Worm (Caenorhabditis elegans) whole organism, early embryonic: ENCODE results near the gene srz-1.

Experiments
- B0310.2 ChIP-seq: sonication (generic microtip); optimal IDR thresholded peaks from 2 replicates; lab custom pipeline; 2016; ENCODE audit warnings: mild to moderate bottlenecking, missing genetic modification characterization, missing compliant biosample characterization
- ama-1 ChIP-seq: fragments of 150-350 bp; optimal IDR thresholded peaks from 2 replicates; lab custom pipeline; 2014
- ceh-36 ChIP-seq: sonication (generic microtip); optimal IDR thresholded peaks from 2 replicates; lab custom pipeline; 2016; ENCODE audit warnings: missing genetic modification characterization, inconsistent platforms, missing compliant biosample characterization
- ets-7 ChIP-seq: sonication (generic microtip); optimal IDR thresholded peaks from 2 replicates; lab custom pipeline; 2016; ENCODE audit warnings: missing genotype, missing genetic modification characterization, missing compliant biosample characterization
- flt-1 ChIP-seq: fragments of 200-800 bp; sonication (Bioruptor generic); IDR thresholded peaks from 2 replicates; pipeline ENCODE4 v1.3.6; 2022; ENCODE audit warnings: missing genetic modification characterization, missing compliant biosample characterization
- tbx-11 ChIP-seq: fragments of 200-800 bp; sonication (Bioruptor generic); IDR thresholded peaks from 2 replicates; pipeline ENCODE4 v1.3.6; 2022; ENCODE audit warnings: missing genetic modification characterization, missing compliant biosample characterization

DNA sequence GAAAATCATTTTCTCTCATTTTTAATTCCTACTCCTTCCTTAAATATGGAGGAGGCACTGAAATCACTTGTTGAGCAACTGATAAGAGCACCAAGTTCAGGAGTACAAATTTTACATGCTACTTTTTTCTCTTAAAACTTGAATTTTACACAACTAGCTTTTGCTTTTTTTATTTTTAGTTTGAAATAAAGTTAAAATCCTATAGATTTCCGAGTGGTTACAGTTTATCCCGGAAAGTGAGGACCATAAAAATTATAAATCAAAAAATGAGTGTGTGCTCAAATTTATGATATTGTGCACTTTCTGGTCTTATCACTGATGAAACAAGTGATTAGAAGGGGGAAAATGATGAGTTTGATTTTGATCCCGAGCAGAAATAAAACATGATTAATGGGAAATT lies 47.7 kb upstream of the srz-1 start, which contains the start of gene oac-53:
- no peak for TF ChIP-seq ama-1 (lab: Kevin White, UChicago)
- no peak for TF ChIP-seq B0310.2 (tag; lab: Kevin White, UChicago)
- TF ChIP-seq tbx-11 (GFP tag; lab: Robert Waterston, UW) = no peak
- no peak for TF ChIP-seq ceh-36
- TF ChIP-seq ets-7 (tag; lab: Kevin White, UChicago) = no peak
- no peak for TF ChIP-seq flt-1 (GFP tag; lab: Robert Waterston, UW)
